Worm (Caenorhabditis elegans) whole organism, L4 larva: ENCODE measurements around the gene str-214.

ENCODE experiments used
- F10B5.3 ChIP-seq: sonication (generic microtip); optimal IDR thresholded peaks from 2 replicates; lab custom pipeline; 2016; ENCODE audit warnings: mild to moderate bottlenecking, missing genetic modification characterization, missing compliant biosample characterization
- F37D6.2 ChIP-seq: sonication (generic microtip); optimal IDR thresholded peaks from 2 replicates; lab custom pipeline; 2016; ENCODE audit warnings: mild to moderate bottlenecking, missing genetic modification characterization, missing compliant biosample characterization
- Y75B8A.6 ChIP-seq: fragments of 200-800 bp; sonication (Bioruptor generic); IDR thresholded peaks from 2 replicates; pipeline ENCODE4 v1.3.6; 2022; ENCODE audit warnings: missing genetic modification reagents, missing genetic modification characterization, missing compliant biosample characterization
- ZK337.2 ChIP-seq: fragments of 200-800 bp; sonication (Bioruptor generic); IDR thresholded peaks from 2 replicates; pipeline ENCODE4 v1.3.6; 2022; ENCODE audit warnings: missing genetic modification reagents, missing genetic modification characterization, missing compliant biosample characterization
- ZK546.5 ChIP-seq, 2 experiments: sonication (generic microtip); optimal IDR thresholded peaks; 2 replicates each; lab custom pipeline; 2017; ENCODE audit warnings: missing biosample characterization in 2 of 2, missing genetic modification characterization in 2 of 2
- aha-1 ChIP-seq: fragments of 150-350 bp; peaks from one replicate; lab custom pipeline; 2014; ENCODE audit warnings: missing biosample characterization, missing genetic modification characterization
- ama-1 ChIP-seq: fragments of 150-350 bp; optimal IDR thresholded peaks from 2 replicates; lab custom pipeline; 2014; ENCODE audit warnings: inconsistent platforms, mixed read lengths
- arid-1 ChIP-seq: fragments of 200-800 bp; sonication (Bioruptor generic); conservative IDR thresholded peaks from 2 replicates; pipeline ENCODE4 v1.3.6; 2022; ENCODE audit warnings: missing genetic modification reagents, missing genetic modification characterization, missing compliant biosample characterization
- ceh-28 ChIP-seq: fragments of 150-350 bp; optimal IDR thresholded peaks from 2 replicates; lab custom pipeline; 2014; ENCODE audit warnings: missing biosample characterization, missing genetic modification reagents, missing genetic modification characterization
- ceh-44 ChIP-seq: fragments of 200-800 bp; sonication (Bioruptor generic); IDR thresholded peaks from 2 replicates; pipeline ENCODE4 v1.3.6; 2022; ENCODE audit warnings: missing genetic modification reagents, missing genetic modification characterization, missing compliant biosample characterization
- ces-1 ChIP-seq: fragments of 150-350 bp; sonication (generic microtip); optimal IDR thresholded peaks from 4 replicates; lab custom pipeline; 2014; ENCODE audit warnings: missing biosample characterization, missing genetic modification reagents, missing genetic modification characterization
- ctbp-1 ChIP-seq: fragments of 200-800 bp; sonication (Bioruptor generic); IDR thresholded peaks from 2 replicates; pipeline ENCODE4 v1.3.6; 2022; ENCODE audit warnings: missing genetic modification reagents, missing genetic modification characterization, missing compliant biosample characterization
- dmd-6 ChIP-seq: fragments of 200-800 bp; sonication (Bioruptor generic); IDR thresholded peaks from 2 replicates; pipeline ENCODE4 v1.3.6; 2022; ENCODE audit warnings: missing genetic modification reagents, missing genetic modification characterization, missing compliant biosample characterization
- dmd-8 ChIP-seq: fragments of 200-800 bp; sonication (Bioruptor generic); IDR thresholded peaks from 2 replicates; pipeline ENCODE4 v1.3.6; 2022; ENCODE audit warnings: missing genetic modification characterization, missing compliant biosample characterization
- dpl-1 ChIP-seq: fragments of 150-350 bp; optimal IDR thresholded peaks from 2 replicates; lab custom pipeline; 2014; ENCODE audit warnings: missing biosample characterization, missing genetic modification reagents, missing genetic modification characterization
- duxl-1 ChIP-seq: sonication (generic microtip); optimal IDR thresholded peaks from 2 replicates; lab custom pipeline; 2016; ENCODE audit warnings: mild to moderate bottlenecking, missing genetic modification characterization, moderate library complexity, missing compliant biosample characterization; ENCODE audit not compliant: poor library complexity
- fos-1 ChIP-seq: fragments of 150-350 bp; optimal IDR thresholded peaks from 2 replicates; lab custom pipeline; 2014; ENCODE audit warnings: missing biosample characterization, missing genetic modification characterization
- gei-8 ChIP-seq: fragments of 200-800 bp; sonication (Bioruptor generic); optimal IDR thresholded peaks from 2 replicates; lab custom pipeline; 2018; ENCODE audit warnings: mild to moderate bottlenecking, missing genetic modification characterization, missing compliant biosample characterization
- hif-1 ChIP-seq, 2 experiments: sonication (generic microtip); optimal IDR thresholded peaks; 2 replicates each; lab custom pipeline; 2016 to 2017; ENCODE audit warnings: missing compliant biosample characterization in 2 of 2, missing genetic modification characterization in 2 of 2, missing genetic modification reagents in 2 of 2, missing genotype in 2 of 2, mild to moderate bottlenecking in 1 of 2
- hlh-30 ChIP-seq: sonication (generic microtip); optimal IDR thresholded peaks from 2 replicates; lab custom pipeline; 2017; ENCODE audit warnings: antibody characterized with exemption, mild to moderate bottlenecking, missing genetic modification characterization, missing compliant biosample characterization; ENCODE audit not compliant: insufficient read depth
- jun-1 ChIP-seq: fragments of 150-350 bp; optimal IDR thresholded peaks from 2 replicates; lab custom pipeline; 2014; ENCODE audit warnings: missing biosample characterization, missing genetic modification reagents, missing genetic modification characterization
- lin-13 ChIP-seq: fragments of 150-350 bp; optimal IDR thresholded peaks from 2 replicates; lab custom pipeline; 2014; ENCODE audit warnings: missing biosample characterization, missing genetic modification reagents, missing genetic modification characterization
- lin-29 ChIP-seq: fragments of 200-800 bp; sonication (Bioruptor generic); IDR thresholded peaks from 2 replicates; pipeline ENCODE4 v1.3.6; 2022; ENCODE audit warnings: missing genetic modification reagents, missing genetic modification characterization, missing compliant biosample characterization
- lin-38 ChIP-seq: fragments of 200-800 bp; sonication (Bioruptor generic); IDR thresholded peaks from 2 replicates; pipeline ENCODE4 v1.3.6; 2022; ENCODE audit warnings: missing genetic modification reagents, missing genetic modification characterization, missing compliant biosample characterization
- lir-3 ChIP-seq: sonication (generic microtip); optimal IDR thresholded peaks from 2 replicates; lab custom pipeline; 2016; ENCODE audit warnings: mild to moderate bottlenecking, missing genetic modification characterization, missing compliant biosample characterization
- madf-5 ChIP-seq, 2 experiments: fragments of 200-800 bp; sonication (Bioruptor generic); IDR thresholded peaks; 2 replicates each; pipeline ENCODE4 v1.3.6; 2022; ENCODE audit warnings: missing compliant biosample characterization in 2 of 2, missing genetic modification characterization in 2 of 2
- nhr-11 ChIP-seq: fragments of 150-350 bp; optimal IDR thresholded peaks from 2 replicates; lab custom pipeline; 2014; ENCODE audit warnings: missing biosample characterization, missing genetic modification characterization
- nhr-28 ChIP-seq: fragments of 150-350 bp; optimal IDR thresholded peaks from 2 replicates; lab custom pipeline; 2014; ENCODE audit warnings: missing biosample characterization, missing genetic modification characterization
- rbr-2 ChIP-seq: sonication (generic microtip); optimal IDR thresholded peaks from 2 replicates; lab custom pipeline; 2016; ENCODE audit warnings: missing genotype, missing genetic modification characterization, missing compliant biosample characterization
- saeg-2 ChIP-seq: fragments of 200-800 bp; sonication (Bioruptor generic); IDR thresholded peaks from 2 replicates; pipeline ENCODE4 v1.3.6; 2022; ENCODE audit warnings: missing genetic modification reagents, missing genetic modification characterization, missing compliant biosample characterization
- sdz-12 ChIP-seq: fragments of 200-800 bp; sonication (Bioruptor generic); optimal IDR thresholded peaks from 2 replicates; lab custom pipeline; 2018; ENCODE audit warnings: mild to moderate bottlenecking, missing genetic modification characterization, missing compliant biosample characterization
- snpc-1.2 ChIP-seq: fragments of 200-800 bp; sonication (Bioruptor generic); IDR thresholded peaks from 2 replicates; pipeline ENCODE4 v1.3.6; 2022; ENCODE audit warnings: missing genetic modification reagents, missing genetic modification characterization, missing compliant biosample characterization
- snpc-4 ChIP-seq: fragments of 150-350 bp; optimal IDR thresholded peaks from 2 replicates; lab custom pipeline; 2014; ENCODE audit warnings: missing biosample characterization, missing genetic modification characterization
- spr-1 ChIP-seq: sonication (generic microtip); optimal IDR thresholded peaks from 2 replicates; lab custom pipeline; 2016; ENCODE audit warnings: mild to moderate bottlenecking, missing genetic modification characterization, missing compliant biosample characterization
- unc-62 ChIP-seq, 3 experiments: fragments of 150-350 bp in 1 of 3; sonication (generic microtip); optimal IDR thresholded peaks in 2 of 3; peaks in 1 of 3; 1 replicate in 1 of 3; 2 replicates in 2 of 3; lab custom pipeline; 2014 to 2017; ENCODE audit warnings: missing biosample characterization in 3 of 3, missing genetic modification characterization in 3 of 3, missing genetic modification reagents in 3 of 3, missing genotype in 1 of 3
- zfp-2 ChIP-seq: sonication (generic microtip); optimal IDR thresholded peaks from 2 replicates; lab custom pipeline; 2016; ENCODE audit warnings: mild to moderate bottlenecking, missing genetic modification characterization, missing compliant biosample characterization
- zip-2 ChIP-seq: fragments of 150-350 bp; optimal IDR thresholded peaks from 2 replicates; lab custom pipeline; 2014; ENCODE audit warnings: missing biosample characterization, missing genetic modification characterization

The str-214 gene

ce11 chrV:16307253-16307652 lies 7.9 kb upstream of the str-214 start, which contains the start of gene srxa-7 (continued):
- TF ChIP-seq gei-8 (GFP tag; lab: Kevin White, UChicago) (no peak), ama-1 (no peak), sdz-12 (GFP tag; lab: Kevin White, UChicago) (no peak), lin-13 (no peak)

DNA sequence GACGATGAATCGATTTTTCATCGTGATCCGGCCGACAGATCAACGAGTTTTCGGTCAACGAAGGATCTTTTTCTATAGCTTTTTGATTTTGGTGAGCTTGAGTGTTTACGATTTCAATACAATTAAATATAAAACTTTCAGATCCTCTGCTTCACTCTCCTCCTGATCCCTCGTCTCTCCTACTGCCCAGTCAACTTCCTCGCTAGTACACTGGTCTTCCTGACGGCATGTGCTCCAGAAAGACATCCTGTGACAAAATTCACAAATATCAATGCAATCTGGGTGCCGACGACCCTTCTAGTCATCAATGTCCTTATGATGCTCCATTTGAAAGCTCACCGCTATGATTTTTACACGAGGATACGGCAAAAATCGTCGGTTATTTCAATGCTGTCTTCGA lies 6.8 kb upstream of the str-214 start:
- TF ChIP-seq aha-1 (tag; lab: Kevin White, UChicago) (peak; percentile 93), arid-1 (no peak)

- TF ChIP-seq sdz-12 (GFP tag; lab: Kevin White, UChicago) (no peak), zip-2 (tag; lab: Kevin White, UChicago) (peak; percentile 69), dmd-6 (peak; percentile 20; the same call in 1 of the 2 replicates), hlh-30 (tag; lab: Kevin White, UChicago) (peak; percentile 37), duxl-1 (tag; lab: Kevin White, UChicago) (peak; percentile 10), unc-62 (GFP tag; optimal IDR thresholded peaks at IDR 0.05 in 1 of 2; lab: Kevin White, UChicago) (peak in 1 of 2 experiments; percentile 52), unc-62 (tag; optimal IDR thresholded peaks at IDR 0.05; lab: Kevin White, UChicago) (no peak), hif-1 (tag; optimal IDR thresholded peaks at IDR 0.05; lab: Kevin White, UChicago) (peak in 1 of 2 experiments; percentile 50), spr-1 (no peak), ZK546.5 (tag; optimal IDR thresholded peaks at IDR 0.05; lab: Kevin White, UChicago) (no peak), nhr-28 (peak; percentile 72)
These were observed 5.6 kb upstream of the str-214 start, which contains the start of gene oac-7 for ce11 chrV:16309523-16309922. oac-7 (plus strand) TSS chrV:16309805.

DNA sequence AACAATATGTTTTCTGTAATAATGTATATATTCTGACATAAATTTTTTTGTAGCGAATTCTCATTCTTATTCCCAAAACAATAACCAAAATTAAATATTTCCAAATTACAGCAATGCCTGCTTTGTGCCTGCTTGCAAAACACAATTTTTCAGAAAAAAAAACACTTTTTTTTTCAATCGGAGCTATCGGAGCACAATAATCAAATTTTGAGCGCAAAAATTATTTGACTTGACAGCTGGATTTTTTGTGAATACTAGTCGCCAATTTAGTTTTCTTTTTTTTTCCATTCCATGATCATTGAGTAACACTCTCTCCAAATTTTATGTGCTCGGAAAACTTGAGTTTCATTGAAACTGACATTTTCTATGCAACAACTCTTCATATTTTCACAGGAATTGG lies 2.1 kb downstream of the str-214 start, which contains the start of gene srh-180:
Gene srh-180, plus strand, starts transcription at position 301 of the 400 bp plus-strand sequence.
- TF ChIP-seq unc-62 (GFP tag; optimal IDR thresholded peaks at IDR 0.05 in 1 of 2; lab: Kevin White, UChicago) (peak in 1 of 2 experiments; percentile 74), unc-62 (tag; optimal IDR thresholded peaks at IDR 0.05; lab: Kevin White, UChicago) (no peak), lin-29 (GFP tag; lab: Robert Waterston, UW) (no peak), snpc-1.2 (GFP tag; lab: Robert Waterston, UW) (no peak), nhr-11 (tag; lab: Kevin White, UChicago) (no peak)

ce11 chrV:16322155-16322554 lies 7.1 kb downstream of the str-214 start:
- TF ChIP-seq ceh-44 (GFP tag; lab: Robert Waterston, UW): no peak
- TF ChIP-seq madf-5 (GFP tag; IDR thresholded peaks at IDR 0.05; lab: Robert Waterston, UW): no peak
- TF ChIP-seq ceh-28 (tag; lab: Kevin White, UChicago): no peak
- no peak for TF ChIP-seq F10B5.3 (tag; lab: Kevin White, UChicago)
- TF ChIP-seq F37D6.2 (tag; lab: Kevin White, UChicago): no peak
- TF ChIP-seq saeg-2 (GFP tag; lab: Robert Waterston, UW): no peak
- TF ChIP-seq ZK337.2 (GFP tag; lab: Robert Waterston, UW): no peak
- no peak for TF ChIP-seq fos-1
- no peak for TF ChIP-seq nhr-28
- TF ChIP-seq, all 104 proteins: peak for 0

- TF ChIP-seq rbr-2: no peak
- TF ChIP-seq ces-1: no peak
- no peak for TF ChIP-seq Y75B8A.6 (GFP tag; lab: Robert Waterston, UW)
- no peak for TF ChIP-seq lir-3 (tag; lab: Kevin White, UChicago)
- no peak for TF ChIP-seq zfp-2
- no peak for TF ChIP-seq jun-1 (tag; lab: Kevin White, UChicago)
- no peak for TF ChIP-seq dmd-8 (GFP tag; lab: Robert Waterston, UW)
- TF ChIP-seq dpl-1 (GFP tag; lab: Kevin White, UChicago): no peak
- TF ChIP-seq saeg-2 (GFP tag; lab: Robert Waterston, UW): no peak
- no peak for TF ChIP-seq lin-38 (GFP tag; lab: Robert Waterston, UW)
- no peak for TF ChIP-seq ctbp-1 (GFP tag; lab: Robert Waterston, UW)
- no peak for TF ChIP-seq madf-5 (GFP tag; IDR thresholded peaks at IDR 0.05; lab: Robert Waterston, UW)
- TF ChIP-seq ama-1: no peak
- TF ChIP-seq snpc-4 (tag; lab: Kevin White, UChicago): no peak
- no peak for TF ChIP-seq ZK546.5 (tag; optimal IDR thresholded peaks at IDR 0.05; lab: Kevin White, UChicago)
- TF ChIP-seq unc-62 (GFP tag; optimal IDR thresholded peaks at IDR 0.05 in 1 of 2; lab: Kevin White, UChicago): no peak
- no peak for TF ChIP-seq unc-62 (tag; optimal IDR thresholded peaks at IDR 0.05; lab: Kevin White, UChicago)
These were observed 13.7 kb downstream of the str-214 start, which contains the start of gene F57G8.7 for ce11 chrV:16328849-16329248. F57G8.7 (plus strand) TSS chrV:16329149.
